Worm (Caenorhabditis elegans): ENCODE results near the gene M117.6.
"Not testable (repeated sequence)": the region's sequence is repeated elsewhere in the genome, so short reads cannot be mapped to it uniquely, and the experiment has no call there.

Gene M117.6

DNA sequence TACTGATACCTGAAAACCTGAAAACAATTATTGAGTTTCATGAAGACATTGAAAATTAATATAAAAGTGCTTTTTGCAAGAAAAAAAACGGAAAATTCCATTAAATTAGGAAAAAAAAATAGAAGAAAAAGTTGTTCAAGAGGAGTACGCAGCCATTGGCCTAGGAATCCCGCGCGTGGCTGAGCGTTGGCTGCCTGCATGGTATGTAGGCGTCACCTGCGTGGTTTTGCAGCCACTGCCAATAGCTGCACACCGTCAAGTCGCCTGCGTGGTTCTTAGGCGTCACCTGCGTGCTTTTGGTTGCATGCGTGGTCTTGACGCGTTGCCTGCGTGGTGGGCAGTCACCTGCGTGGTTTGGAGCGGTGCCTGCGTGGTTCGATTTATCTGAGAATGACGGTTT lies at the start of gene M117.6:
Gene M117.6 (minus strand): TSS at position 101 of the 400 bp plus-strand sequence.
- not testable (repeated sequence) for TF ChIP-seq ceh-14, hlh-15, dve-1 (tag; optimal IDR thresholded peaks at IDR 0.05)

DNA sequence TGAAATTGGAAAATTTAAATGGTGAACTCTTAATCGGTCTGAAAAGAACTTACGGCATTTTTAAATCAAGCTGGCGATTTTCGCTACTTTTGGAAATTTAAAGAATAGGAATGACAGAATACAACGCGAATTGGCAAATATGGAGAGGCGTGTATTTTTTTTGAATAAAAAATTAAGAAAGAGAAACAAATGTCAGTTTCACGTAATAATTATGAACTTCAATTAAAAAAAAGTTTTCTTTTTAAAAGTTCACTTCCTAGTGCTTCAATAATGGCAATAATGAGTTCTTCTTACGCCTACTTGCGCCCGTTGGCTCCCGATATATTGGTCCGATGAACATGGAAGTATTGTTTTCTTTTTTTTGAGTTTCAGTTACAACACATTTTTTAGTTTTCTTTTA lies 49.8 kb upstream of the M117.6 start, which contains the start of gene pph-2:
Gene pph-2 (minus strand): TSS at position 101 of the 400 bp plus-strand sequence.
- TF ChIP-seq fkh-6 (tag; optimal IDR thresholded peaks at IDR 0.05), result no peak
- no peak for TF ChIP-seq sox-2 (GFP tag; IDR thresholded peaks at IDR 0.05)
- no peak for TF ChIP-seq fkh-10 (GFP tag; optimal IDR thresholded peaks at IDR 0.05)
- TF ChIP-seq hlh-30 (tag; optimal IDR thresholded peaks at IDR 0.05; ENCODE audit: insufficient read depth), result no peak
- TF ChIP-seq unc-3 (GFP tag; conservative IDR thresholded peaks at IDR 0.05), result no peak
- TF ChIP-seq unc-3 (tag; optimal IDR thresholded peaks at IDR 0.05), result no peak
- no peak for TF ChIP-seq ref-2 (tag; optimal IDR thresholded peaks at IDR 0.05)
- no peak for TF ChIP-seq lim-6 (tag; optimal IDR thresholded peaks at IDR 0.05)

DNA sequence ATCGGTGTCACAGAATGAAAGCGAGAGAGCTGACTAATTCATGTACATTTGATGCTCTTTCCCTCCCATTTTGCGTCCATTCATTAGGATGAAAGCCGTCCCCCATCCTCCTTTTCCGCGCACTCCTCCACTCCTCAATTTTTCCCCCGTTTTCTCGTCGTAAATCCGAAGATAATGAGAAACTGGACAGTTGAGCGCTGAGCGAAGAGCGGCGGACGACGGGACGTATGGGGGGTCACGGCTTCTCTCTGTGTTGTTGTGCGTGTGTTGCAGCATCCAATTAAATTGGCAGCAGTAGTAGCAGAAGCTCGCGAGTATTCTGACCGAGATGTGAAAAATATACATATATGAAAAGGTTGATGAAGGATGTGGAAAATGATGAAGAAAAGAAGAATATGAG lies 44.0 kb upstream of the M117.6 start:
- no peak for TF ChIP-seq tbx-7 (tag; optimal IDR thresholded peaks at IDR 0.05)
- peak; percentile 18 for TF ChIP-seq ceh-31 (tag; optimal IDR thresholded peaks at IDR 0.05)
- TF ChIP-seq ceh-9 (tag; optimal IDR thresholded peaks at IDR 0.05), result peak; percentile 27
- TF ChIP-seq nfya-1 (tag; optimal IDR thresholded peaks at IDR 0.05), result peak; percentile 16
- TF ChIP-seq fkh-10 (GFP tag; optimal IDR thresholded peaks at IDR 0.05), result no peak
- TF ChIP-seq hlh-30 (tag; optimal IDR thresholded peaks at IDR 0.05; ENCODE audit: insufficient read depth), result no peak
- no peak for TF ChIP-seq nhr-11 (tag; optimal IDR thresholded peaks at IDR 0.05)
- no peak for TF ChIP-seq unc-3 (GFP tag; conservative IDR thresholded peaks at IDR 0.05)
- no peak for TF ChIP-seq unc-3 (tag; optimal IDR thresholded peaks at IDR 0.05)
- no peak for TF ChIP-seq fkh-6 (tag; optimal IDR thresholded peaks at IDR 0.05)
- no peak for TF ChIP-seq odd-2 (tag; optimal IDR thresholded peaks at IDR 0.05)
- peak; percentile 64 for TF ChIP-seq ceh-14 (tag; optimal IDR thresholded peaks at IDR 0.05)
- peak; percentile 41 for TF ChIP-seq ttx-3 (tag; optimal IDR thresholded peaks at IDR 0.05)
- TF ChIP-seq ref-2 (tag; optimal IDR thresholded peaks at IDR 0.05), result no peak
- no peak for TF ChIP-seq pax-1 (tag; optimal IDR thresholded peaks at IDR 0.05)
- TF ChIP-seq unc-42 (tag; optimal IDR thresholded peaks at IDR 0.05), result peak; percentile 66
- TF ChIP-seq sox-2 (GFP tag; IDR thresholded peaks at IDR 0.05), result no peak
- TF ChIP-seq lim-6 (tag; optimal IDR thresholded peaks at IDR 0.05), result peak; percentile 45
- TF ChIP-seq pha-4 (tag; optimal IDR thresholded peaks at IDR 0.05), result no peak

DNA sequence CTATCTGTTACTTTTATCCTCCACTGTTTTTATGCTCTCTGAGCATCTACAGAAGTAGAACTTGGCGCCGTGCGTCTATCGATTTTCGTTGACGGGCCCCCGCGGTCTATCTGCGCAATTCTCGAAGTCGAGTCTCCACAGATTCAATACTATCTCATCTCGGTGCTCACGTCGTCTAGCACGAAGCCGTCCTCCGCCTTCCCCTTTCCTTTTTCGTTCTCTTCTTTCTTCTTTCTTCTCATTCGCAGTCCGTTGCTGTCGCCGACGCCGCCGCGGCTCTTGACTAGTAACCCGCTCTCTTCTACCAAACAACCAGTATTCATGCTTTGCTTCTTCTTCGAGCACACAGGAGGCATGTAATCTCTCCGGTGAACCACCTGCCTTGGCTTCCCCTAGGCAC lies 43.2 kb upstream of the M117.6 start:
- TF ChIP-seq pros-1 (tag; optimal IDR thresholded peaks at IDR 0.05) (peak; percentile 65), ceh-48 (tag; optimal IDR thresholded peaks at IDR 0.05) (peak; percentile 93), F13H6.1 (tag; optimal IDR thresholded peaks at IDR 0.05) (no peak), ahr-1 (tag; optimal IDR thresholded peaks at IDR 0.05) (no peak), fax-1 (tag; optimal IDR thresholded peaks at IDR 0.05) (no peak), ref-2 (tag; optimal IDR thresholded peaks at IDR 0.05) (no peak), lim-6 (tag; optimal IDR thresholded peaks at IDR 0.05) (no peak), madf-2 (tag; optimal IDR thresholded peaks at IDR 0.05) (no peak), nhr-11 (tag; optimal IDR thresholded peaks at IDR 0.05) (no peak), unc-55 (GFP tag; optimal IDR thresholded peaks at IDR 0.05) (no peak), dmd-4 (tag; optimal IDR thresholded peaks at IDR 0.05; ENCODE audit: borderline replicate concordance) (no peak), odd-2 (tag; optimal IDR thresholded peaks at IDR 0.05) (no peak), zip-5 (tag; optimal IDR thresholded peaks at IDR 0.05) (no peak), T23F11.4 (GFP tag; optimal IDR thresholded peaks at IDR 0.05) (no peak), ceh-30 (tag; optimal IDR thresholded peaks at IDR 0.05) (no peak), C08G9.2 (tag; optimal IDR thresholded peaks at IDR 0.05) (peak; percentile 57), sox-2 (GFP tag; IDR thresholded peaks at IDR 0.05) (no peak), elt-4 (tag; optimal IDR thresholded peaks at IDR 0.05) (peak; percentile 1), npax-4 (tag; optimal IDR thresholded peaks at IDR 0.05) (no peak), ceh-18 (tag; optimal IDR thresholded peaks at IDR 0.05) (no peak), ceh-9 (tag; optimal IDR thresholded peaks at IDR 0.05) (no peak), K09A11.1 (tag; optimal IDR thresholded peaks at IDR 0.05; ENCODE audit: insufficient read depth) (no peak), nhr-232 (tag; optimal IDR thresholded peaks at IDR 0.05) (no peak), tbx-7 (tag; optimal IDR thresholded peaks at IDR 0.05) (no peak), nfya-1 (tag; optimal IDR thresholded peaks at IDR 0.05) (no peak), ceh-19 (GFP tag; optimal IDR thresholded peaks at IDR 0.05) (no peak), syd-9 (tag; optimal IDR thresholded peaks at IDR 0.05) (peak; percentile 43), lin-11 (tag; optimal IDR thresholded peaks at IDR 0.05) (no peak), pag-3 (tag; optimal IDR thresholded peaks at IDR 0.05; ENCODE audit: borderline replicate concordance) (no peak), hlh-8 (tag; optimal IDR thresholded peaks at IDR 0.05) (no peak), ceh-2 (tag; optimal IDR thresholded peaks at IDR 0.05) (no peak), unc-3 (GFP tag; conservative IDR thresholded peaks at IDR 0.05) (no peak), unc-3 (tag; optimal IDR thresholded peaks at IDR 0.05) (no peak), ceh-45 (GFP tag; IDR thresholded peaks at IDR 0.05) (no peak)

All from whole organism, late embryonic.